Worm (Caenorhabditis elegans): ENCODE measurements around the gene ZK829.7.

ZK829.7 gene

DNA sequence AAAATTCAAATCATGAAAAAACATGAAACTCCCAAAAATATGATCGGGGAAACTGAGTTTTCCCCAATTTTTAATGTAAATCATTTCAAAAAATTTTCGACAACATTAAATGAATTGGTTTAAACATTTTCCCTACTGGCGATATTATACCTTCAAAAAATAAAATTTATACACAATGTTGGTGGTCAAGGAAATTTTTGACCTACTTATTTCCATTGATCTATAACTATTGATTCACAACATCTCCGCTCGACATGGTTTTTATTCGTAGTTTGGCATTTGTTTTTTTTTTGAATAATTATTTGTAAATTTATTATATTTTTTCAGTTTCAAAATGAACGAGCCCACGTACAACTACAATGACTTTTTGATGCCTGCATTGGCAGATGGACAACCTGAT is 11.1 kb downstream of the ZK829.7 start, which contains the start of gene tbx-36:
TSS of gene tbx-36 (plus strand) at position 301 of the 400 bp plus-strand sequence.
- TF ChIP-seq him-1 (tag; optimal IDR thresholded peaks at IDR 0.05): no peak
- no peak for TF ChIP-seq dao-5 (tag; optimal IDR thresholded peaks at IDR 0.05)

DNA sequence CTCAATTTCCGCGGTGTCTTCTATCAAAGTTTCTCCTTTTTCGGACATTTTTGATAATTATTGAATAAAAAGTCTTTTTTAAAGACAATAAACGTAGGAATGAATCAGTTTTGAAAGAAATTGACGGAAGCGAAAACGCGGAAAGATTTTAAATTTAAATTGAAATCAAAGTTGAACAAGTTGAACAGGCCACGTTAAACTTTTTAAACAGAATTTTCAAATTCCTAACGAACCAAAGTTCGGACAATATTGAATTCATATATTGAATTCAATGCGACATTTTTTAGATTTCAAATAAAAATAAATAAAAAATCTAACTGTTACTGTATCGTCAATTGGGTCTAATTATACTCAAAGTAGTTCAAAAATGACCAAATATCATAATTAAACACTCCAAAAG is 11.6 kb downstream of the ZK829.7 start, which contains the start of gene hdl-1:
TSS of gene hdl-1 (minus strand) at position 101 of the 400 bp plus-strand sequence.
- TF ChIP-seq dao-5 (tag; optimal IDR thresholded peaks at IDR 0.05) (no peak), W03F9.2 (tag; optimal IDR thresholded peaks at IDR 0.05) (no peak), him-1 (tag; optimal IDR thresholded peaks at IDR 0.05) (no peak)

DNA sequence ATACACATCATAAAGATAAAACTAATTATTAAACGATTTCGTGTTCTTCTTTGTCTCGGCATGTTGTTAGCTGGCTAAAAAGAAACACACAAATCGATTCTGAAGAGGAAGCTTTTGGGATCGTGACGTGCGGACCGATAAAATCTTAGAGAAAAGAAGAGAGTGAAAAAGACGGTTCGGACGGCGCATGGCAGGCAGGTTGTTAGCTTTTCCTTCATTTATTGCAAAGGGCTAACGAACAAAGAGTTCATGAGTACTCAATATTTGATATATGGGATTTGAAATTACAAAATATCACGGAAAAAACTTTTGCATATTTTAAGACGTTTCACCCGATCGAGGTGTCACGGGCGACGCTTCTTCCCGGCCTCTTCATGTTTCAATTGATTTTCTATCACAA is 15.7 kb downstream of the ZK829.7 start, which contains the start of gene ZK829.3:
TSS of gene ZK829.3 (minus strand) at position 101 of the 400 bp plus-strand sequence.
- no peak for TF ChIP-seq him-1 (tag; optimal IDR thresholded peaks at IDR 0.05)
- TF ChIP-seq W03F9.2 (tag; optimal IDR thresholded peaks at IDR 0.05): no peak
- TF ChIP-seq dao-5 (tag; optimal IDR thresholded peaks at IDR 0.05): no peak

DNA sequence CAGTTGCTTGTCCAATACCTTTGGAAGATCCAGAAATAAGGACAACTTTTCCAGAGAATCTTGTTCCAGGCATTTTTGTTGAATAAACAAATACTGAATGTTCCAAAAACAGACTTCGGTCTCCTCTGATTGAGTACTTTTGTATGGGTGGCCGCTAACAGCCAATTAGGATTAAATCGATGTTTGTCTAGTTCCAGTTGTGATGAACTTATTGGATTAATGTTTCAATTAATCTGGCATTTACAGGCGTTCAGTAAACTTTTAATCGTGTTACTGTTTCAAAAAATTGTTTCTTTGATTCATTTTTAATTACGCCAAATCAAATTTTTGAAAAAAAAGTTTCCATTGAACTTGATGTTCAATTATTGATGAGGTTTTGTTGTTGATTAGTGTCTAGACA is 19.0 kb downstream of the ZK829.7 start, which contains the start of gene ZK829.1:
TSS of gene ZK829.1 (minus strand) at position 101 of the 400 bp plus-strand sequence.
- no peak for TF ChIP-seq dao-5 (tag; optimal IDR thresholded peaks at IDR 0.05)
- no peak for TF ChIP-seq W03F9.2 (tag; optimal IDR thresholded peaks at IDR 0.05)
- no peak for TF ChIP-seq him-1 (tag; optimal IDR thresholded peaks at IDR 0.05)

DNA sequence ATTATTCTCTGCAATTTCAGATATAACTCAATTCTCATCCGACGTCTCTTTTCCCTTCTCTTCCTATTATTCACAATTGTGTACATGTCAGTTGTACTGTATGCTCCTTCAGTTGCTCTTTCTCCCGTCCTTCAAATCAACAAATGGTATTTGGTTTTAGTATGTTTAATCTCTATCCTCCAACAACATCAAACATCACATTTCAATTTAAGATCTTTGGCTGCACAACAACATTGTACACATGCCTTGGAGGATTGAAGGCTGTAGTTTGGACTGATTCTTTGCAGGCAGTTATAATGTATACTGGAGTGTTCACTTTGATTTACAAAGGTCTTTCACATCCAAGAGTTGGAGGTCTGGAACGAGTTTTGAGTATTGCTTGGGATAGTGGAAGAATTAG is 22.8 kb downstream of the ZK829.7 start:
- TF ChIP-seq dao-5 (tag; optimal IDR thresholded peaks at IDR 0.05): no peak
- TF ChIP-seq him-1 (tag; optimal IDR thresholded peaks at IDR 0.05): no peak
- no peak for TF ChIP-seq W03F9.2 (tag; optimal IDR thresholded peaks at IDR 0.05)

DNA sequence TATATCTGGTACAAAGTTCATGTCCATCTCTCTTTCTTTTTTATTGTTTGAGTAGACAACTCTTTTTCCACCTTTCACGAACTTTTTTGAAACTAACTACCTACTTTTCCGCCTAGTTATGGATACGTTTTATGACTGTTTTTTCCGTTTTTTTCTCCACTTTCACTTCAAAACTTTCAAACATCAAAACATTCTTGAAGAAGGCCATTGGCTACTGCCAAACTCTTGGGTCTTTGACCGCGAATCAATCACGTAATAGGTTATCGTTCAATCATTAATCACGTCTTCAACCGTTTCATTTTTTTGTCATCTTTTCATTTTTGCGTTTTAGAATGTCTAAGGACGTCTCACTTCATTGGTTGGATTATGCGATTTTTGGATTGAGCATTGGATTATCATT is 24.2 kb downstream of the ZK829.7 start, which contains the start of gene slc-5A12:
TSS of gene slc-5A12 (plus strand) at position 333 of the 400 bp plus-strand sequence.
- TF ChIP-seq W03F9.2 (tag; optimal IDR thresholded peaks at IDR 0.05) (no peak), him-1 (tag; optimal IDR thresholded peaks at IDR 0.05) (no peak), dao-5 (tag; optimal IDR thresholded peaks at IDR 0.05) (no peak)

DNA sequence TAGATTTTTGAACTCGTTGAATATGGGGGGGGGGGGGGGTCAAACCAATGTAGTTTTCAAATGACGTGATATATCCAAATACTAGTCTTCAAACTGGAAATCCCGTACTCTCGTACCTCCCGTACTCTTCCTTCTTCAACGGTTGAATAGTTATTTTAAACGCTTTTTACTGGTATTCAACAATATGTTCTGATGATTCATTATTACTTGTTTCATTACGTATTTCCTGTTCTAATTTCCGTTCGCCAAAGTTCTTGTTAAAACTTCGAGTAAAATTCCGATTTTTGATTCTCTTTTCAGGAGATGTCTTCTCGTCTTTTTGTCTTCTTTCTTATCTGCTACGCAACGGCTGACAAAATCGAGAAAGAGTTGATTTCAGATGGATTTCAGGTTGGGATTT is 30.8 kb downstream of the ZK829.7 start, which contains the start of gene nhx-9:
TSS of gene nhx-9 (plus strand) at position 301 of the 400 bp plus-strand sequence.
- no peak for TF ChIP-seq dao-5 (tag; optimal IDR thresholded peaks at IDR 0.05)
- no peak for TF ChIP-seq him-1 (tag; optimal IDR thresholded peaks at IDR 0.05)
- TF ChIP-seq W03F9.2 (tag; optimal IDR thresholded peaks at IDR 0.05): no peak

DNA sequence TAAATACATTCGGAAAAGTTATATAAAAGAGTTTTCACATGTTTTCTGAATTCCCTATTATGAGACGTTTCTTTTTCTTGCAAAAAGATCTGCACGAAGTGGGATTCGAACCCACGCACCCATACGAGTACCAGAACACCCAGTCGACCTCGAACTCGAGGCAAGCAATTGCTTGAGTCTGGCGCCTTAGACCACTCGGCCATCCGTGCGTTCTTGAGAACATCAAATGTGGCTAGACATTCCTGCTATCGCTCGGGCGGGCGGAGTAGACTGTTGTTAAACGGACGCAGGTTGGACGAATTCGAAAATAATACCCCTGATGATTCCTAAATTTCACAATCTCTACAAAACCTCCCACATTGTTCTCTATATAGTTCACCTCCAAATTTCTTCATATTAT is 32.9 kb downstream of the ZK829.7 start:
- no peak for TF ChIP-seq W03F9.2 (tag; optimal IDR thresholded peaks at IDR 0.05)
- no peak for TF ChIP-seq dao-5 (tag; optimal IDR thresholded peaks at IDR 0.05)
- TF ChIP-seq him-1 (tag; optimal IDR thresholded peaks at IDR 0.05): no peak

DNA sequence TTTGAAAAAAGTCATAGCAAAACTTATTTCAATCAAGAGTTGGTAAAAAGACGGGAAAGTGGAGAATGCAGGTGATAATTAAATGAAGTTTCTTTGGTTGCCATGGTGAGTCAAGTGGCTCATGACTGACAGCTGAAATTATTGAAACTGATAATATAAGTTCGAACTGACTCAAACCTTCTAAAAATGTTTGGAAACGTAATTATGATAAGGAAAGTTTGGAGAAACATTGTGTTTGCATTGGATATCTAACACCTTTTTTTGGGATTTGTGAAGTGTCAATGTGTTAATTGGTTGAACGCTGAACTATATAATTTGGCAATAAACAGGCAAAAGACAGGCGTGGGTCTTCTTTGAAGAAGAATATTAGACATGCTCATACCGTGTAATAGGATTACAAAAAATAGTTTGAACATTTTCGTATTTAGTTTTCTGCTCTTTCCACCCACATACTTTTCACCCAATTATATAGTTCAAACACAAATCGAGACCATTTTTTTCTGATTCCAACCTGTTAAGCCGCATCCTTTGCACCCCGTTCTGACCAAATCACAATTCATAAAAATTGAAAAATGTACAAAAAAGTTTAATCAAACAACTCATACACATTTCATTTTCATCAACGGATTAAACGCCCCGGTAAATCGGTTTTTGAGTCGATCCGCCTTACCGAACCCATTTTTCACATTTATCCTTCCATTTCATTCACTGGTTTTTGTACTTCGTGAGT is 35.8 kb downstream of the ZK829.7 start, which contains the start of the genes srlf-33 and srlf-32:
TSS of gene srlf-33 (minus strand) at position 101 of the 730 bp plus-strand sequence.
TSS of gene srlf-32 (plus strand) at position 680 of the 730 bp plus-strand sequence.
- TF ChIP-seq W03F9.2 (tag; optimal IDR thresholded peaks at IDR 0.05) (no peak), him-1 (tag; optimal IDR thresholded peaks at IDR 0.05) (no peak)

DNA sequence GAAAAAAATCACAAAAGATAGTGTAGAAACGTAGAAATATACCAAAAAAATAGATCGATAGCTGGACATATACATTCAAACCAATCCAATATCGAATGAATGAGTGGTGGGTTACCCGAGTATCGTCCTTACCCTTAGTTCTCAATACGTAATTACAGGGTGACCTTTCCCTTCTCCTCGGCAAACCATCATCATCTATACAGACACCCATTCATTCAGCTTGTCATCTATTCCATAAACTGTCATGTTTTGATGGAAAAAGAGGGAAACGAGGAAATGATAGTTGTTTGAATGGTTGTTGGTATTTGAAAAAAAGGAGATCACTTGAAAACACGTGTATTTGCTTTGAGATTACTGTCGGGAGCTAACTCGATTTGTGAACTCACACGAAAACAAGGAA is 37.2 kb downstream of the ZK829.7 start:
- no peak for TF ChIP-seq him-1 (tag; optimal IDR thresholded peaks at IDR 0.05)

DNA sequence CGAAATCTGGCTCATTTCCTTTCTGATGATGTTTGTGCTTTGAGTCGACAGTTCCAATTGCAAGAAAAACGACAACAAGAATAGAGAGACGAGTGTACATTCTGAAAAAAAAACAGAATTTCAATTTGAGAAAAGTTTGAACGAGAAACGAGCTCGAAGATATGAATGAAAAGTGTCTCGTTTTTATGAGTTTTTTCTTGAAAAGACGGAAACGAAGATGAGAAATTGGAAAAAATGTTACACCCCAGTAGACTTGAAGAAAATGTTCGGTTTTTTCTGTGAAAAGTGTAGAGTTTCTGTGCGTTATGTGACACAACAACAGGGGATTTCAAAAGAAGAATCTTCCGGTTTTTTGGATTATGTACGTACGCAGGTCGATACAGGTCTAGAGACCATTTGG is 38.3 kb downstream of the ZK829.7 start, which contains the start of gene srlf-31:
TSS of gene srlf-31 (minus strand) at position 101 of the 400 bp plus-strand sequence.
- TF ChIP-seq dao-5 (tag; optimal IDR thresholded peaks at IDR 0.05): no peak
- TF ChIP-seq him-1 (tag; optimal IDR thresholded peaks at IDR 0.05): no peak
- no peak for TF ChIP-seq W03F9.2 (tag; optimal IDR thresholded peaks at IDR 0.05)

DNA sequence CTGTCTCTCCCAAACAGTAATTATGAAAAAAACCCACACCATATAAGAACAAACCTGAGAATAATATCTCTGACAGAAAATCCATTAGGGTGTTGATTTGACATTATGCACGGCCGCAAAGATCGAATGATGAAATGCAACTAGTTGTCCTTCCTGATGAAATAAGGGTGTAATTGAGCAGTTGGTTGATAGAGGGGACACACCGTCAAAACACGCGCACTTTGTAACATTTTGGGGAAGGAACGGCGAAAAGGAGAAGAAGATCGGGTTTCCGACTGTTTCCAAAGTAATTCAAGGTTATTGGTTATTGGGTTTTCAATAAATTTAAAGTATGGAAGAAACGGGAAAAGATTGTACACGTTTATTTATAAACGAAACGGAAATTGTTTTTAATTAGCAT is 39.3 kb downstream of the ZK829.7 start, which contains the start of gene ZK822.1:
TSS of gene ZK822.1 (minus strand) at position 121 of the 400 bp plus-strand sequence.
- TF ChIP-seq W03F9.2 (tag; optimal IDR thresholded peaks at IDR 0.05): no peak
- TF ChIP-seq dao-5 (tag; optimal IDR thresholded peaks at IDR 0.05): no peak
- TF ChIP-seq him-1 (tag; optimal IDR thresholded peaks at IDR 0.05): no peak

DNA sequence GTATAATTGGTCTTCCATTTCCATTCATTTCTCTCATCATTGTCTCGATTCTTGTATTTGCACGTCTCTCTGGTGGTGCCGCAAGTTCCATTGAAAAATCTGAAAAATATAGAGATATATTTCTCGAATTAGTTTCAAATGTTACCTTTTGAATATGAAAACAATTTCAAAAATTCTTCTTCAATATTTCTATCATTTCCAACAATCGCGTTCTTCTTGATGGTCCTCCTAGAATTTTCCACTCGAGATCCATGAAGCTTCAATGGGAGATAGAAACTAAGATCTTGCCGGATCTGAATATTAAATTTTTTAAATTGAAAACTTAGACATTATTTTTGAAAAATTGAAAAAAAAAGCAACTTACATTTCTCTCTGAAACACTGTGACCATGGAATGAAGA is 42.3 kb downstream of the ZK829.7 start:
- TF ChIP-seq W03F9.2 (tag; optimal IDR thresholded peaks at IDR 0.05) (no peak), him-1 (tag; optimal IDR thresholded peaks at IDR 0.05) (no peak), dao-5 (tag; optimal IDR thresholded peaks at IDR 0.05) (no peak)

DNA sequence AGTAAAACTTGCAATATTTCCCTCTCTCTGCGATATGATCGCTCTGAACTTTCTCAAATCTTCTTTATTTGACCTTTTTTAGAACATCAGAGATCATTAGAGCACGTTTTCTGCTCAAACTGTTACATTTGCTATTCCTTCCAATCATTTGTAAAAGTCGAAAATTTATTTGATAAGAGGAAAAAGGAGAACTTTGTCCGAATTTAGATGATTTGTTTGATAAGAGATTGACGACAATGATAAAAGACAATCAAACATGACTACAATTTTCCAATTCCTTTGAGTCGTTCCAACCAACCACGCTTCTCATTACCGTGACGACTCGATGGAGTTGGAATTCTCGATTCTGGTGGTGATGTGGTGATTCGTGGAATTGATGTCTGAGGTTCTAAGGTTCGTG is 43.4 kb downstream of the ZK829.7 start:
- TF ChIP-seq W03F9.2 (tag; optimal IDR thresholded peaks at IDR 0.05): no peak
- TF ChIP-seq dao-5 (tag; optimal IDR thresholded peaks at IDR 0.05): no peak

Data from whole organism, L4/young adult.